Worm (Caenorhabditis elegans) whole organism, L1 larva: ENCODE measurements around the gene F47G9.4.

ENCODE experiments used
- egl-27 ChIP-seq, 2 experiments: fragments of 150-350 bp in 1 of 2; sonication (generic microtip); optimal IDR thresholded peaks; 3 replicates each; lab custom pipeline; 2017 to 2018; ENCODE audit warnings: missing biosample characterization in 2 of 2, missing genetic modification characterization in 2 of 2, missing genetic modification reagents in 2 of 2
- mdl-1 ChIP-seq, 2 experiments: fragments of 150-350 bp; optimal IDR thresholded peaks; 2 replicates each; lab custom pipeline; 2014 to 2017; ENCODE audit warnings: missing biosample characterization in 2 of 2, missing genetic modification characterization in 2 of 2, inconsistent platforms in 1 of 2
- mep-1 ChIP-seq: fragments of 150-350 bp; optimal IDR thresholded peaks from 2 replicates; lab custom pipeline; 2014; ENCODE audit warnings: missing biosample characterization, missing genetic modification characterization
- nhr-11 ChIP-seq: fragments of 150-350 bp; optimal IDR thresholded peaks from 2 replicates; lab custom pipeline; 2014; ENCODE audit warnings: missing biosample characterization, missing genetic modification characterization
- nhr-77 ChIP-seq: fragments of 150-350 bp; optimal IDR thresholded peaks from 2 replicates; lab custom pipeline; 2014; ENCODE audit warnings: missing biosample characterization, missing genetic modification characterization

ce11 chrV:11304200-11304599 is 17.4 kb downstream of the F47G9.4 start:
- no peak for TF ChIP-seq mdl-1 (tag; optimal IDR thresholded peaks at IDR 0.05; lab: Kevin White, UChicago)
- TF ChIP-seq nhr-77 (tag; lab: Kevin White, UChicago) = no peak
- no peak for TF ChIP-seq mep-1 (tag; lab: Kevin White, UChicago)
- TF ChIP-seq nhr-11 (tag; lab: Kevin White, UChicago) = no peak
- no peak for TF ChIP-seq egl-27 (tag; optimal IDR thresholded peaks at IDR 0.05; lab: Kevin White, UChicago)
